Worm (Caenorhabditis elegans) whole organism, midembryonic: Measurements from ENCODE around the gene pqn-13.

Source experiments
- T22C8.4 ChIP-seq: fragments of 200-800 bp; sonication (Bioruptor generic); IDR thresholded peaks from 2 replicates; pipeline ENCODE4 v1.3.6; 2022; ENCODE audit warnings: missing genetic modification characterization, missing compliant biosample characterization
- cog-1 ChIP-seq: sonication (generic microtip); optimal IDR thresholded peaks from 2 replicates; lab custom pipeline; 2016; ENCODE audit warnings: missing genetic modification characterization, missing compliant biosample characterization
- flt-1 ChIP-seq: fragments of 200-800 bp; sonication (Bioruptor generic); IDR thresholded peaks from 2 replicates; pipeline ENCODE4 v1.3.6; 2022; ENCODE audit warnings: missing genetic modification characterization, missing compliant biosample characterization
- klf-2 ChIP-seq: fragments of 200-800 bp; sonication (Bioruptor generic); conservative IDR thresholded peaks from 2 replicates; pipeline ENCODE4 v1.3.6; 2022; ENCODE audit warnings: missing genetic modification reagents, missing genetic modification characterization, missing compliant biosample characterization
- med-1 ChIP-seq: sonication (generic microtip); optimal IDR thresholded peaks from 2 replicates; lab custom pipeline; 2017; ENCODE audit warnings: missing genetic modification characterization, mild to moderate bottlenecking, missing compliant biosample characterization, antibody characterized with exemption, missing genetic modification reagents; ENCODE audit not compliant: insufficient read depth
- ref-1 ChIP-seq: fragments of 200-800 bp; sonication (Bioruptor generic); conservative IDR thresholded peaks from 2 replicates; pipeline ENCODE4 v1.3.6; 2022; ENCODE audit warnings: missing genetic modification reagents, missing genetic modification characterization, missing compliant biosample characterization
- tab-1 ChIP-seq: fragments of 200-800 bp; sonication (Bioruptor generic); IDR thresholded peaks from 2 replicates; pipeline ENCODE4 v1.3.6; 2022; ENCODE audit warnings: missing genetic modification characterization, missing compliant biosample characterization
- ztf-23 ChIP-seq: fragments of 200-800 bp; sonication (Bioruptor generic); IDR thresholded peaks from 2 replicates; pipeline ENCODE4 v1.3.6; 2022; ENCODE audit warnings: missing genetic modification reagents, missing genetic modification characterization, missing compliant biosample characterization
- ztf-29 ChIP-seq: fragments of 200-800 bp; sonication (Bioruptor generic); IDR thresholded peaks from 2 replicates; pipeline ENCODE4 v1.3.6; 2022; ENCODE audit warnings: missing genetic modification reagents, missing genetic modification characterization, missing compliant biosample characterization

Gene pqn-13

ce11 chrV:5676011-5676410, at the start of gene pqn-13:
pqn-13 (minus strand) TSS chrV:5676111.
- no peak for TF ChIP-seq klf-2 (GFP tag; lab: Robert Waterston, UW)
- no peak for TF ChIP-seq ztf-29 (GFP tag; lab: Robert Waterston, UW)
- TF ChIP-seq T22C8.4 (GFP tag; lab: Robert Waterston, UW) = no peak
- TF ChIP-seq med-1 (GFP tag; lab: Kevin White, UChicago) = no peak
- no peak for TF ChIP-seq tab-1 (GFP tag; lab: Robert Waterston, UW)
- no peak for TF ChIP-seq ref-1 (GFP tag; lab: Robert Waterston, UW)
- no peak for TF ChIP-seq ztf-23 (GFP tag; lab: Robert Waterston, UW)
- TF ChIP-seq cog-1 (tag; lab: Kevin White, UChicago) = no peak

- TF ChIP-seq klf-2 (GFP tag; lab: Robert Waterston, UW) (no peak), T22C8.4 (GFP tag; lab: Robert Waterston, UW) (no peak), med-1 (GFP tag; lab: Kevin White, UChicago) (no peak), ref-1 (GFP tag; lab: Robert Waterston, UW) (no peak), flt-1 (GFP tag; lab: Robert Waterston, UW) (no peak), ztf-23 (GFP tag; lab: Robert Waterston, UW) (no peak), tab-1 (GFP tag; lab: Robert Waterston, UW) (no peak), ztf-29 (GFP tag; lab: Robert Waterston, UW) (no peak), cog-1 (tag; lab: Kevin White, UChicago) (no peak)
Measured at ce11 chrV:5724395-5724794, 48.5 kb upstream of the pqn-13 start.

- TF ChIP-seq cog-1 (tag; lab: Kevin White, UChicago) (no peak), T22C8.4 (GFP tag; lab: Robert Waterston, UW) (no peak), ref-1 (GFP tag; lab: Robert Waterston, UW) (no peak), tab-1 (GFP tag; lab: Robert Waterston, UW) (no peak), klf-2 (GFP tag; lab: Robert Waterston, UW) (no peak), med-1 (GFP tag; lab: Kevin White, UChicago) (no peak), ztf-23 (GFP tag; lab: Robert Waterston, UW) (no peak), ztf-29 (GFP tag; lab: Robert Waterston, UW) (no peak), flt-1 (GFP tag; lab: Robert Waterston, UW) (no peak)
Measured at ce11 chrV:5722093-5722492, 46.2 kb upstream of the pqn-13 start.

- TF ChIP-seq flt-1 (GFP tag; lab: Robert Waterston, UW) = no peak
- no peak for TF ChIP-seq klf-2 (GFP tag; lab: Robert Waterston, UW)
- no peak for TF ChIP-seq cog-1 (tag; lab: Kevin White, UChicago)
- no peak for TF ChIP-seq ztf-23 (GFP tag; lab: Robert Waterston, UW)
- no peak for TF ChIP-seq ztf-29 (GFP tag; lab: Robert Waterston, UW)
- TF ChIP-seq med-1 (GFP tag; lab: Kevin White, UChicago) = no peak
- no peak for TF ChIP-seq T22C8.4 (GFP tag; lab: Robert Waterston, UW)
Measured at ce11 chrV:5717237-5717935, 41.5 kb upstream of the pqn-13 start, which contains the start of gene rga-3. rga-3 (plus strand) TSS chrV:5717885.

- TF ChIP-seq flt-1 (GFP tag; lab: Robert Waterston, UW) = no peak
- TF ChIP-seq T22C8.4 (GFP tag; lab: Robert Waterston, UW) = no peak
- no peak for TF ChIP-seq ref-1 (GFP tag; lab: Robert Waterston, UW)
- no peak for TF ChIP-seq cog-1 (tag; lab: Kevin White, UChicago)
- TF ChIP-seq tab-1 (GFP tag; lab: Robert Waterston, UW) = no peak
- TF ChIP-seq ztf-29 (GFP tag; lab: Robert Waterston, UW) = no peak
Measured at ce11 chrV:5716508-5716907, 40.6 kb upstream of the pqn-13 start, which contains the start of gene K09H11.9. K09H11.9 (minus strand) TSS chrV:5716608.

ce11 chrV:5713510-5713909, 37.6 kb upstream of the pqn-13 start:
- TF ChIP-seq med-1 (GFP tag; lab: Kevin White, UChicago) (no peak), ztf-29 (GFP tag; lab: Robert Waterston, UW) (no peak), ref-1 (GFP tag; lab: Robert Waterston, UW) (no peak), cog-1 (tag; lab: Kevin White, UChicago) (no peak), tab-1 (GFP tag; lab: Robert Waterston, UW) (no peak), klf-2 (GFP tag; lab: Robert Waterston, UW) (no peak), ztf-23 (GFP tag; lab: Robert Waterston, UW) (no peak), flt-1 (GFP tag; lab: Robert Waterston, UW) (no peak), T22C8.4 (GFP tag; lab: Robert Waterston, UW) (no peak)

- no peak for TF ChIP-seq flt-1 (GFP tag; lab: Robert Waterston, UW)
Measured at ce11 chrV:5712652-5713051, 36.7 kb upstream of the pqn-13 start, which contains the start of gene gcst-1. gcst-1 (plus strand) TSS chrV:5712928.

ce11 chrV:5712189-5712588, 36.3 kb upstream of the pqn-13 start:
- TF ChIP-seq flt-1 (GFP tag; lab: Robert Waterston, UW) (no peak), klf-2 (GFP tag; lab: Robert Waterston, UW) (no peak), ref-1 (GFP tag; lab: Robert Waterston, UW) (no peak), ztf-29 (GFP tag; lab: Robert Waterston, UW) (no peak), cog-1 (tag; lab: Kevin White, UChicago) (no peak), T22C8.4 (GFP tag; lab: Robert Waterston, UW) (no peak), med-1 (GFP tag; lab: Kevin White, UChicago) (no peak), ztf-23 (GFP tag; lab: Robert Waterston, UW) (no peak), tab-1 (GFP tag; lab: Robert Waterston, UW) (no peak)

ce11 chrV:5708331-5708730, 32.4 kb upstream of the pqn-13 start:
- TF ChIP-seq ref-1 (GFP tag; lab: Robert Waterston, UW) = no peak
- no peak for TF ChIP-seq ztf-23 (GFP tag; lab: Robert Waterston, UW)
- no peak for TF ChIP-seq tab-1 (GFP tag; lab: Robert Waterston, UW)
- TF ChIP-seq cog-1 (tag; lab: Kevin White, UChicago) = no peak
- TF ChIP-seq T22C8.4 (GFP tag; lab: Robert Waterston, UW) = no peak
- TF ChIP-seq ztf-29 (GFP tag; lab: Robert Waterston, UW) = no peak
- TF ChIP-seq klf-2 (GFP tag; lab: Robert Waterston, UW) = no peak
- TF ChIP-seq med-1 (GFP tag; lab: Kevin White, UChicago) = no peak
- no peak for TF ChIP-seq flt-1 (GFP tag; lab: Robert Waterston, UW)
